Worm (Caenorhabditis elegans) whole organism, late embryonic: ENCODE data around the gene clec-199.

Source experiments
- C38D4.7 ChIP-seq: fragments of 200-800 bp; sonication (Bioruptor generic); optimal IDR thresholded peaks from 2 replicates; lab custom pipeline; 2018; ENCODE audit warnings: mild to moderate bottlenecking, missing genetic modification characterization, moderate library complexity, missing compliant biosample characterization
- F13H6.1 ChIP-seq: sonication (generic microtip); optimal IDR thresholded peaks from 2 replicates; lab custom pipeline; 2016; ENCODE audit warnings: missing genetic modification characterization, missing compliant biosample characterization
- K02D7.2 ChIP-seq: sonication (generic microtip); optimal IDR thresholded peaks from 2 replicates; lab custom pipeline; 2017; ENCODE audit warnings: mild to moderate bottlenecking, missing genetic modification characterization, missing compliant biosample characterization
- T23F11.4 ChIP-seq: fragments of 200-800 bp; sonication (Bioruptor generic); optimal IDR thresholded peaks from 2 replicates; lab custom pipeline; 2018; ENCODE audit warnings: mild to moderate bottlenecking, missing genetic modification characterization, missing compliant biosample characterization
- ahr-1 ChIP-seq: sonication (generic microtip); optimal IDR thresholded peaks from 2 replicates; lab custom pipeline; 2016; ENCODE audit warnings: missing genetic modification characterization, missing compliant biosample characterization
- ceh-18 ChIP-seq: sonication (generic microtip); optimal IDR thresholded peaks from 2 replicates; lab custom pipeline; 2016; ENCODE audit warnings: missing genetic modification characterization, missing compliant biosample characterization
- ceh-6 ChIP-seq: fragments of 200-800 bp; sonication (Bioruptor generic); optimal IDR thresholded peaks from 2 replicates; lab custom pipeline; 2018; ENCODE audit warnings: mild to moderate bottlenecking, missing genetic modification characterization, missing compliant biosample characterization
- che-1 ChIP-seq: sonication (generic microtip); optimal IDR thresholded peaks from 2 replicates; lab custom pipeline; 2016; ENCODE audit warnings: mild to moderate bottlenecking, missing genetic modification characterization, missing compliant biosample characterization
- dve-1 ChIP-seq: sonication (generic microtip); optimal IDR thresholded peaks from 2 replicates; lab custom pipeline; 2017; ENCODE audit warnings: antibody characterized with exemption, mild to moderate bottlenecking, missing genetic modification characterization, missing compliant biosample characterization
- elt-2 ChIP-seq: sonication (generic microtip); optimal IDR thresholded peaks from 2 replicates; lab custom pipeline; 2016; ENCODE audit warnings: missing genetic modification reagents, missing genetic modification characterization, missing compliant biosample characterization
- fax-1 ChIP-seq: sonication (generic microtip); optimal IDR thresholded peaks from 2 replicates; lab custom pipeline; 2016; ENCODE audit warnings: missing genotype, missing genetic modification characterization, missing compliant biosample characterization
- lin-11 ChIP-seq: fragments of 200-800 bp; sonication (Bioruptor generic); optimal IDR thresholded peaks from 2 replicates; lab custom pipeline; 2018; ENCODE audit warnings: mild to moderate bottlenecking, missing genetic modification characterization, missing compliant biosample characterization
- nhr-232 ChIP-seq: sonication (generic microtip); optimal IDR thresholded peaks from 2 replicates; lab custom pipeline; 2016; ENCODE audit warnings: missing genetic modification characterization, missing compliant biosample characterization
- npax-4 ChIP-seq: sonication (generic microtip); optimal IDR thresholded peaks from 2 replicates; lab custom pipeline; 2016; ENCODE audit warnings: missing genetic modification characterization, missing compliant biosample characterization
- pag-3 ChIP-seq: sonication (generic microtip); optimal IDR thresholded peaks from 2 replicates; lab custom pipeline; 2016; ENCODE audit warnings: missing compliant biosample characterization, missing genetic modification characterization, borderline replicate concordance
- ref-2 ChIP-seq: sonication (generic microtip); optimal IDR thresholded peaks from 2 replicates; lab custom pipeline; 2016; ENCODE audit warnings: missing genetic modification characterization, missing compliant biosample characterization
- syd-9 ChIP-seq: sonication (generic microtip); optimal IDR thresholded peaks from 2 replicates; lab custom pipeline; 2016; ENCODE audit warnings: mild to moderate bottlenecking, missing genetic modification characterization, moderate library complexity, missing compliant biosample characterization
- tbx-2 ChIP-seq: sonication (generic microtip); optimal IDR thresholded peaks from 2 replicates; lab custom pipeline; 2016; ENCODE audit warnings: missing genetic modification characterization, missing compliant biosample characterization
- ttx-3 ChIP-seq: sonication (generic microtip); optimal IDR thresholded peaks from 2 replicates; lab custom pipeline; 2016; ENCODE audit warnings: missing genetic modification reagents, missing genetic modification characterization, missing compliant biosample characterization
- zip-5 ChIP-seq: sonication (generic microtip); optimal IDR thresholded peaks from 2 replicates; lab custom pipeline; 2016; ENCODE audit warnings: missing genetic modification characterization, missing compliant biosample characterization

The clec-199 gene

DNA sequence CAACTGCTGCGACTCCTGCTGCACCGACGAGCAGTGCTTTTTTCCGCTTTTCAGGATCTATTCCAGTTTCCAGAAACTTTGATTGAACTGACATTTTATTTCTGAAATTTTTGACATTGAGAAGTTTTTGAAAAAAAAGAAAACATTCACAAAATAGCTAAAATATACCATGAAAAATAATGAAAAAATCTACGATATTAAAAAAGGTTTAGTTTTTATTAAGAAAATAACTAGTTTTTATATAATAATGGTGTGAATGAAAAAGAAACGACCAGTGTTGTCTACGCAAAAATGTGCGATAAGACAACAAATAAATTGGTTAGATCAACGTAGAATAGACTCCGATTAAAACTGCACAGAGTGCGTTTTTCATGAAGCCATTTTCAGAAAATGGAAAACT, 53.8 kb downstream of the clec-199 start, which contains the start of gene pmp-4:
pmp-4 (minus strand) TSS at position 101 of the 400 bp plus-strand sequence.
- TF ChIP-seq fax-1 (tag; lab: Kevin White, UChicago): no peak
- TF ChIP-seq T23F11.4 (GFP tag; lab: Kevin White, UChicago): no peak
- TF ChIP-seq, all 69 proteins: peak for 0

DNA sequence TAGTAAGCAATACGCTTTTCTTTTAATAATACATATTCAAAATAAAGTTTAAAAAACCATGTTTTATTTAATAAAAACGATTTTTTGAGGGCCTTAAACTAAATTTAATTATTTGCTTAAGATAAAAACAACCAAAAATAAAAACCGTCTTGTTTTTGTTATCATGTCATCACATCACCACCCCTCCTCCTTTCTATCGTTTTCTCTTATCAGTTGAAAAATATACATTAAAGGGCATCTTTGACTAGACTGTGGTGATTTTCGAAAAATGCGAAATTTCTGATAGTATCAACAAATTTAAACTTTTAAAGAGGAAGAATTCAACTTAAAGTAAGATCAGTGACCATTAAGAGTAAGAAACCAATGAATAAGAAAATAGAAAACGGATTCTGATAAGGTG, 54.4 kb downstream of the clec-199 start:
- TF ChIP-seq tbx-2 (tag; lab: Kevin White, UChicago): no peak
- TF ChIP-seq elt-2 (tag; lab: Kevin White, UChicago): peak; percentile 82

- TF ChIP-seq ceh-18 (tag; lab: Kevin White, UChicago): no peak
- TF ChIP-seq nhr-232 (tag; lab: Kevin White, UChicago): no peak
- TF ChIP-seq lin-11 (tag; lab: Kevin White, UChicago): no peak
- TF ChIP-seq che-1 (tag; lab: Kevin White, UChicago): no peak
- TF ChIP-seq pag-3 (tag; lab: Kevin White, UChicago): no peak
- TF ChIP-seq ceh-6 (GFP tag; lab: Kevin White, UChicago): no peak
- no peak for TF ChIP-seq syd-9 (tag; lab: Kevin White, UChicago)
- TF ChIP-seq zip-5 (tag; lab: Kevin White, UChicago): no peak
- TF ChIP-seq F13H6.1 (tag; lab: Kevin White, UChicago): no peak
- no peak for TF ChIP-seq C38D4.7 (GFP tag; lab: Kevin White, UChicago)
- TF ChIP-seq fax-1 (tag; lab: Kevin White, UChicago): no peak
- no peak for TF ChIP-seq ttx-3 (tag; lab: Kevin White, UChicago)
Measured at ce11 chrIV:17407025-17407424, 55.3 kb downstream of the clec-199 start, which contains the start of gene T02D1.7. T02D1.7 (minus strand) TSS chrIV:17407125.

DNA sequence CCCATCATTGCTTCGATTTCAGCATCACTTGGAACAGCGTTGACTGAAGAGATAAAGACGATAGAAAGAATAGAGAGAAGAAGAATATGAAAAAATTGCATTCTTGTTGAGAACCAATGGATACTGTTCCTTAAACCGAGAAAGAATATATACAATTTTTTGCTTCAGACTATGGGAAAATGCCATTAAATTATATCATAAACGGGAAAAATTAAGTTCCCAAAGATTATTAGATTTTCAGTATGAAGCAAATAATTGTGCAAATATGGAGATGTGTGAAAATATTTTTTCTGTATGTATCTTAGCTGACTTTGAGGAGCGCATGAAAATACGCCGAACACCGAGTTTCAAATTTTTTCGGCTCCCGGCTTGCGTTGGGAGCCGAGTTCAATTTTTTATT, 55.8 kb downstream of the clec-199 start, which contains the start of gene T02D1.9:
T02D1.9 (minus strand) TSS at position 101 of the 400 bp plus-strand sequence.
- TF ChIP-seq npax-4 (tag; lab: Kevin White, UChicago) (no peak), K02D7.2 (tag; lab: Kevin White, UChicago) (no peak), lin-11 (tag; lab: Kevin White, UChicago) (no peak), ref-2 (no peak), ahr-1 (tag; lab: Kevin White, UChicago) (no peak), dve-1 (tag; lab: Kevin White, UChicago) (no peak)
